Fruit fly (Drosophila melanogaster) whole organism, adult: ENCODE data around the gene Klp68D.

Experiments used
- CG12768 ChIP-seq: fragments of 200-800 bp; sonication (Bioruptor generic); optimal IDR thresholded peaks from 2 replicates; lab custom pipeline; 2017; ENCODE audit warnings: missing biosample characterization, missing genetic modification characterization, mild to moderate bottlenecking, moderate library complexity, missing genetic modification reagents
- CG5204 ChIP-seq: fragments of 200-800 bp; sonication (Bioruptor generic); optimal IDR thresholded peaks from 2 replicates; lab custom pipeline; 2016; ENCODE audit warnings: missing biosample characterization, missing genetic modification characterization
- Crg-1 ChIP-seq: fragments of 200-800 bp; sonication (Bioruptor generic); optimal IDR thresholded peaks from 2 replicates; lab custom pipeline; 2016; ENCODE audit warnings: missing biosample characterization, missing genetic modification characterization

DNA sequence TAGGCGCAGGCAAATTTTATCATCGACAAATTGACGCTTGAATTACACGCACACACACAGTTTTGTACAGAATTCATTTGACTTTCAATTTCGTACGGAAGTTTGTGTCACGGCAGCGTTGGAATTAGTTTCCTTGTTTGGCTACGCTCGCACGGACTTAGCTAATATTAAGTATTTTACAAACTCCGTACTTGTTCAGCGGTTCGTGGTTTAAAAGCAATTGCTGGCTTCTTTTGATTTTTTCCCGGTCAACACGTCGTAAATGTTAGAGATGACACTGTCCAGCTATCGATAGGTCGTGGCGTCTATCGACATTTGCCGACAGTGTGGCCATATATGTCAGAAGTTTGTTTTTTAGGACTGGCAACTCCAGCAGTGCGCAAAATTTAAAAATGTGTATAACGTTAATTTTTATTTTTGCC is 37.9 kb downstream of the Klp68D start, which contains the start of gene CycA:
- TF ChIP-seq CG5204: no peak
- no peak for TF ChIP-seq CG12768
- TF ChIP-seq Crg-1 (GFP tag; lab: Kevin White, UChicago): no peak
